Worm (Caenorhabditis elegans) whole organism, mixed stage, embryonic: ENCODE data around the gene nspd-9.
"Not testable (repeated sequence)": the region's sequence is repeated elsewhere in the genome, so short reads cannot be mapped to it uniquely, and the experiment has no call there.

Experiments used
- cnd-1 ChIP-seq: fragments of 200-800 bp; sonication (Bioruptor generic); optimal IDR thresholded peaks from 2 replicates; lab custom pipeline; 2018; ENCODE audit warnings: mild to moderate bottlenecking, missing genetic modification characterization, missing compliant biosample characterization
- drap-1 ChIP-seq: fragments of 200-800 bp; sonication (Bioruptor generic); optimal IDR thresholded peaks from 3 replicates; lab custom pipeline; 2018; ENCODE audit warnings: mild to moderate bottlenecking, missing genetic modification characterization, missing compliant biosample characterization
- ham-2 ChIP-seq: fragments of 200-800 bp; sonication (Bioruptor generic); optimal IDR thresholded peaks from 2 replicates; lab custom pipeline; 2018; ENCODE audit warnings: mild to moderate bottlenecking, missing genetic modification characterization, missing compliant biosample characterization
- lin-13 ChIP-seq: fragments of 150-350 bp; optimal IDR thresholded peaks from 2 replicates; lab custom pipeline; 2014; ENCODE audit warnings: missing biosample characterization, missing genetic modification characterization
- mls-2 ChIP-seq: sonication (generic microtip); optimal IDR thresholded peaks from 2 replicates; lab custom pipeline; 2016; ENCODE audit warnings: mild to moderate bottlenecking, missing genetic modification characterization, moderate library complexity, missing compliant biosample characterization
- unc-62 ChIP-seq: fragments of 150-350 bp; optimal IDR thresholded peaks from 2 replicates; lab custom pipeline; 2014; ENCODE audit warnings: missing biosample characterization, missing genetic modification reagents, missing genetic modification characterization

Gene nspd-9

DNA sequence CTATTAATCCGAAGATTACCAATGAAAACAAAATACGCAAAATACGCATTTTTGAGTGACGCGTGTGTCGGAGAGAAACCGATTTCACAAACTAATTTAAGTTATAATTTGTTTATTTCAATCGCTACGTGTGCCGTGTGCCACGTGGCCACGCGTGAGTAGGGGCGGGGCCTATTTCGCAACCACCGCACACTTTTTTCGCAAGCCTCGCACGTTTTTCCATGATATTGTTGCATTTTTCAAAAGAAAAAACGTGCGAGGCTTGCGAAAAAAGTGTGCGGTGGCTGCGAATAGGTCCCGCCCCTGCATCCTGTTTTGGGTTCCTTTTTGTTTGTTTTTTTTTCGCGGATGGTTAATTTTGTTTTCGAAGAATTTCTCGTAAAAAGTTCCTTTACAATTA lies 45.0 kb downstream of the nspd-9 start, which contains the start of gene enu-3.2:
TSS of gene enu-3.2 (minus strand) at position 105 of the 400 bp plus-strand sequence.
- TF ChIP-seq ham-2 (GFP tag; lab: Kevin White, UChicago); cnd-1 (tag; lab: Kevin White, UChicago); drap-1: not testable (repeated sequence)

DNA sequence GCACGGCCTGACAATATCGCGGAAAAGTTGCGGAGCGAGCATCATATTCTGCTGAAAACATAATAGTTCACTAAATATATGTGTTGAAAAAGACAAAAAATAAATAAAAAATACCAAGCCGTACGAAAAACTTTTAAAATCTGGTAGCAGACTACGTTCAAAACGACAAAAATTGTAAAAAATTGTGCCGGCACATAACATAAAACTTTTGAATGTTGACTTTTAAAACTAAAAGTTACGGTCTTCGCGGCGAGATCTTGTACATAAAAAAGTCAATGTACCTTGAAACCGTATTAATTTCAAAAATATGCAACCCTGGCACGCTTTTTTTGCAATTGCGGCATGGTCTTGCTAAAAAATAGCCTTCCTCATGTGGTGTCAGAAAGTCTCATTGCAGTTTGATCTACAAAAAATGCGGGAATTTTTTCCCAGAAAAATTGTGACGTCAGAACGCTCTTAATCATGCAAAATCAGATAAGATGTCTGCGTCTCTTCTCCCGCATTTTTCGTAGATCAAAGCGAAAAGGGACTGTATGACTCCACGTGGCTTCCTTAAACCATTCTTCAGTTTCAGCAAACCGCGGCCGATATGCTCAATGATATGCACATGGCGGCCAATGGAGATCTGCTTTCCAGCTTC lies 48.0 kb downstream of the nspd-9 start, which contains the start of the genes gex-5 and C38D4.10:
TSS of gene gex-5 (minus strand) at position 51 of the 640 bp plus-strand sequence.
TSS of gene C38D4.10 (plus strand) at position 590 of the 640 bp plus-strand sequence.
- not testable (repeated sequence) for TF ChIP-seq mls-2 (tag; lab: Kevin White, UChicago); lin-13 (tag; lab: Kevin White, UChicago); unc-62
- TF ChIP-seq, all 35 proteins: peak for 0; not testable (repeated sequence) for 35
